Comparison of ENCODE assay signal across 1 fruit fly cellular context in genomic region chr3R:23723381-23724034, dm6.
TF ChIP-seq lines count a peak whose summit lies in the region.

No protein-coding gene starts in this region.

TF ChIP-seq in whole organism, embryonic, 481 proteins besides CTCF, POLR2A, EP300 and RAD21 (continued from another document and continues in another):
- TF ChIP-seq Atf-2 (GFP tag; optimal IDR thresholded peaks at IDR 0.05; lab: Kevin White, UChicago) (no peak), CG1529 (GFP tag; optimal IDR thresholded peaks at IDR 0.05; lab: Kevin White, UChicago) (peak; percentile 39), ERR (GFP tag; optimal IDR thresholded peaks at IDR 0.05; lab: Kevin White, UChicago) (no peak), CG17802 (tag; optimal IDR thresholded peaks at IDR 0.05; lab: Kevin White, UChicago) (no peak), CG14050 (GFP tag; IDR thresholded peaks at IDR 0.05; lab: Robert Waterston, UW) (peak; percentile 69; the same call in 2 of the 3 replicates), toy (GFP tag; IDR thresholded peaks at IDR 0.05; lab: Robert Waterston, UW) (no peak; the same call in 1 of the 2 replicates), CG10366 (GFP tag; IDR thresholded peaks at IDR 0.05; lab: Robert Waterston, UW) (no peak), Deaf1 (tag; optimal IDR thresholded peaks at IDR 0.05; lab: Kevin White, UChicago) (no peak), D19B (GFP tag; optimal IDR thresholded peaks at IDR 0.05; lab: Kevin White, UChicago) (no peak), nom (GFP tag; optimal IDR thresholded peaks at IDR 0.05; lab: Kevin White, UChicago) (peak; percentile 54), Stat92E (GFP tag; optimal IDR thresholded peaks at IDR 0.05; lab: Kevin White, UChicago) (peak in 1 of 3 experiments; percentile 47), CG13287 (GFP tag; IDR thresholded peaks at IDR 0.05; lab: Robert Waterston, UW; ENCODE audit: partially characterized antibody) (no peak), maf-S (GFP tag; optimal IDR thresholded peaks at IDR 0.05; lab: Kevin White, UChicago) (no peak), scrt (GFP tag; optimal IDR thresholded peaks at IDR 0.05; lab: Kevin White, UChicago) (no peak), pb (GFP tag; optimal IDR thresholded peaks at IDR 0.05; lab: Kevin White, UChicago) (peak; percentile 73), eyg (GFP tag; optimal IDR thresholded peaks at IDR 0.05; lab: Kevin White, UChicago) (peak; percentile 75), CG2712 (tag; optimal IDR thresholded peaks at IDR 0.05; lab: Kevin White, UChicago) (peak; percentile 48), seq (GFP tag; IDR thresholded peaks at IDR 0.05; lab: Robert Waterston, UW) (peak; percentile 38; the same call in 1 of the 2 replicates), CG17568 (GFP tag; optimal IDR thresholded peaks at IDR 0.05; lab: Kevin White, UChicago) (peak; percentile 48), CG17912 (GFP tag; optimal IDR thresholded peaks at IDR 0.05; lab: Kevin White, UChicago) (peak; percentile 32), CG4282 (GFP tag; optimal IDR thresholded peaks at IDR 0.05; lab: Kevin White, UChicago) (no peak), tin (GFP tag; optimal IDR thresholded peaks at IDR 0.05; lab: Kevin White, UChicago) (no peak), CG6254 (GFP tag; optimal IDR thresholded peaks at IDR 0.05; lab: Kevin White, UChicago) (peak; percentile 71), Six4 (GFP tag; optimal IDR thresholded peaks at IDR 0.05; lab: Kevin White, UChicago) (no peak), grn (GFP tag; optimal IDR thresholded peaks at IDR 0.05; lab: Kevin White, UChicago) (peak; percentile 71), Oaz (GFP tag; IDR thresholded peaks at IDR 0.05; lab: Robert Waterston, UW) (no peak), sr (GFP tag; IDR thresholded peaks at IDR 0.05; lab: Robert Waterston, UW) (peak; percentile 83), gsb-n (tag; optimal IDR thresholded peaks at IDR 0.05; lab: Kevin White, UChicago) (peak; percentile 54), al (GFP tag; IDR thresholded peaks at IDR 0.05; lab: Robert Waterston, UW) (no peak), peb (GFP tag; IDR thresholded peaks at IDR 0.05; lab: Robert Waterston, UW) (no peak), nerfin-1 (tag; optimal IDR thresholded peaks at IDR 0.05; lab: Kevin White, UChicago) (peak; percentile 54), Mes4 (GFP tag; optimal IDR thresholded peaks at IDR 0.05; lab: Kevin White, UChicago) (peak; percentile 47), CG6683 (GFP tag; optimal IDR thresholded peaks at IDR 0.05; lab: Kevin White, UChicago) (peak; percentile 78), Ssrp (tag; optimal IDR thresholded peaks at IDR 0.05; lab: Kevin White, UChicago) (no peak), Poxn (GFP tag; IDR thresholded peaks at IDR 0.05; lab: Robert Waterston, UW) (no peak), jumu (GFP tag; optimal IDR thresholded peaks at IDR 0.05; lab: Kevin White, UChicago) (peak; percentile 7), pnt (GFP tag; optimal IDR thresholded peaks at IDR 0.05; lab: Kevin White, UChicago) (peak; percentile 60), jigr1 (GFP tag; IDR thresholded peaks at IDR 0.05; lab: Robert Waterston, UW) (0 out of 3 replicates have a peak, but pooled peaks have one; percentile 12), tll (GFP tag; optimal IDR thresholded peaks at IDR 0.05; lab: Kevin White, UChicago) (no peak), CG15601 (tag; optimal IDR thresholded peaks at IDR 0.05; lab: Kevin White, UChicago) (peak; percentile 60), CG5180 (GFP tag; optimal IDR thresholded peaks at IDR 0.05; lab: Kevin White, UChicago) (peak; percentile 78), D19A (tag; optimal IDR thresholded peaks at IDR 0.05; lab: Kevin White, UChicago) (no peak), ara (GFP tag; IDR thresholded peaks at IDR 0.05; lab: Robert Waterston, UW) (peak; percentile 77), CG11398 (GFP tag; optimal IDR thresholded peaks at IDR 0.05; lab: Kevin White, UChicago) (peak; percentile 54), Asciz (GFP tag; optimal IDR thresholded peaks at IDR 0.05; lab: Kevin White, UChicago) (peak; percentile 96), CG15011 (GFP tag; optimal IDR thresholded peaks at IDR 0.05; lab: Kevin White, UChicago) (no peak), Adf1 (GFP tag; IDR thresholded peaks at IDR 0.05; lab: Robert Waterston, UW) (no peak), sim (GFP tag; IDR thresholded peaks at IDR 0.05; lab: Robert Waterston, UW) (peak; percentile 72), fd64A (GFP tag; optimal IDR thresholded peaks at IDR 0.05; lab: Kevin White, UChicago) (peak; percentile 85), zf30C (GFP tag; optimal IDR thresholded peaks at IDR 0.05; lab: Kevin White, UChicago) (no peak), Xrp1 (GFP tag; IDR thresholded peaks at IDR 0.05; lab: Robert Waterston, UW) (peak; percentile 90), Sry-δ (GFP tag; optimal IDR thresholded peaks at IDR 0.05; lab: Kevin White, UChicago) (no peak), CG12744 (GFP tag; optimal IDR thresholded peaks at IDR 0.05; lab: Kevin White, UChicago) (no peak), Hey (tag; optimal IDR thresholded peaks at IDR 0.05; lab: Kevin White, UChicago) (peak; percentile 47), Hr51 (GFP tag; optimal IDR thresholded peaks at IDR 0.05; lab: Kevin White, UChicago) (no peak), CG9727 (GFP tag; optimal IDR thresholded peaks at IDR 0.05; lab: Kevin White, UChicago) (peak; percentile 43), pfk (GFP tag; optimal IDR thresholded peaks at IDR 0.05; lab: Kevin White, UChicago) (peak; percentile 43), zen (tag; optimal IDR thresholded peaks at IDR 0.05; lab: Kevin White, UChicago) (no peak), CG16813 (GFP tag; IDR thresholded peaks at IDR 0.05; lab: Robert Waterston, UW; ENCODE audit: partially characterized antibody) (no peak), Ravus (GFP tag; IDR thresholded peaks at IDR 0.05; lab: Robert Waterston, UW) (no peak), CG17361 (GFP tag; IDR thresholded peaks at IDR 0.05; lab: Robert Waterston, UW) (no peak), Lpt (GFP tag; optimal IDR thresholded peaks at IDR 0.05; lab: Kevin White, UChicago) (no peak), odd (GFP tag; optimal IDR thresholded peaks at IDR 0.05; lab: Kevin White, UChicago) (peak; percentile 12), fd102C (GFP tag; optimal IDR thresholded peaks at IDR 0.05; lab: Kevin White, UChicago) (no peak), CG7745 (tag; optimal IDR thresholded peaks at IDR 0.05; lab: Kevin White, UChicago) (no peak), CG1233 (GFP tag; optimal IDR thresholded peaks at IDR 0.05; lab: Kevin White, UChicago) (peak; percentile 36), CG18619 (GFP tag; optimal IDR thresholded peaks at IDR 0.05; lab: Kevin White, UChicago) (no peak), ato (GFP tag; IDR thresholded peaks at IDR 0.05; lab: Robert Waterston, UW; ENCODE audit: partially characterized antibody) (no peak), NK7.1 (GFP tag; optimal IDR thresholded peaks at IDR 0.05; lab: Kevin White, UChicago) (no peak), fru (optimal IDR thresholded peaks at IDR 0.05; lab: Kevin White, UChicago) (no peak), CG43689 (GFP tag; IDR thresholded peaks at IDR 0.05; lab: Robert Waterston, UW) (no peak), CG8388 (GFP tag; optimal IDR thresholded peaks at IDR 0.05; lab: Kevin White, UChicago) (no peak), en (GFP tag; optimal IDR thresholded peaks at IDR 0.05; lab: Kevin White, UChicago) (no peak), CG9609 (GFP tag; optimal IDR thresholded peaks at IDR 0.05; lab: Kevin White, UChicago) (no peak), CG7963 (GFP tag; IDR thresholded peaks at IDR 0.05; lab: Robert Waterston, UW; ENCODE audit: partially characterized antibody) (no peak), CG4617 (GFP tag; optimal IDR thresholded peaks at IDR 0.05; lab: Kevin White, UChicago; ENCODE audit: borderline replicate concordance) (no peak), Ptx1 (GFP tag; IDR thresholded peaks at IDR 0.05; lab: Robert Waterston, UW) (peak; percentile 17; the same call in 1 of the 2 replicates), CG9876 (GFP tag; optimal IDR thresholded peaks at IDR 0.05; lab: Kevin White, UChicago) (peak; percentile 25), H2.0 (GFP tag; IDR thresholded peaks at IDR 0.05; lab: Robert Waterston, UW) (no peak), vnd (GFP tag; IDR thresholded peaks at IDR 0.05; lab: Robert Waterston, UW; ENCODE audit: partially characterized antibody) (no peak), hth (optimal IDR thresholded peaks at IDR 0.05; lab: Kevin White, UChicago) (no peak), luna (GFP tag; optimal IDR thresholded peaks at IDR 0.05; lab: Kevin White, UChicago) (no peak), YL-1 (GFP tag; optimal IDR thresholded peaks at IDR 0.05; lab: Kevin White, UChicago) (no peak), bcd (GFP tag; optimal IDR thresholded peaks at IDR 0.05; lab: Kevin White, UChicago) (peak; percentile 61), CG12769 (tag; optimal IDR thresholded peaks at IDR 0.05; lab: Kevin White, UChicago) (no peak), Dip3 (GFP tag; optimal IDR thresholded peaks at IDR 0.05; lab: Kevin White, UChicago) (no peak), Sry-β (GFP tag; optimal IDR thresholded peaks at IDR 0.05; lab: Kevin White, UChicago) (peak; percentile 62), crol (GFP tag; IDR thresholded peaks at IDR 0.05; lab: Robert Waterston, UW) (0 out of 2 replicates have a peak, but pooled peaks have one; percentile 3), CHES-1-like (GFP tag; optimal IDR thresholded peaks at IDR 0.05; lab: Kevin White, UChicago) (peak; percentile 6), Camta (GFP tag; optimal IDR thresholded peaks at IDR 0.05; lab: Kevin White, UChicago) (peak; percentile 49), Usf (GFP tag; optimal IDR thresholded peaks at IDR 0.05; lab: Kevin White, UChicago) (no peak), tio (GFP tag; optimal IDR thresholded peaks at IDR 0.05; lab: Kevin White, UChicago) (no peak), esg (GFP tag; conservative IDR thresholded peaks at IDR 0.05; lab: Robert Waterston, UW) (no peak), CG30020 (tag; optimal IDR thresholded peaks at IDR 0.05; lab: Kevin White, UChicago) (no peak), HLH3B (GFP tag; IDR thresholded peaks at IDR 0.05; lab: Robert Waterston, UW) (peak; percentile 82; the same call in 1 of the 2 replicates), CG10267 (tag; optimal IDR thresholded peaks at IDR 0.05; lab: Kevin White, UChicago) (peak; percentile 11), vvl (GFP tag; IDR thresholded peaks at IDR 0.05; lab: Robert Waterston, UW) (peak; percentile 78), insv (GFP tag; optimal IDR thresholded peaks at IDR 0.05; lab: Kevin White, UChicago) (peak in 1 of 2 experiments; percentile 32), unc-4 (GFP tag; IDR thresholded peaks at IDR 0.05; lab: Robert Waterston, UW; ENCODE audit: partially characterized antibody) (no peak), CG17385 (GFP tag; optimal IDR thresholded peaks at IDR 0.05; lab: Kevin White, UChicago) (peak; percentile 25), CG18764 (GFP tag; optimal IDR thresholded peaks at IDR 0.05; lab: Kevin White, UChicago) (no peak), CG6272 (GFP tag; IDR thresholded peaks at IDR 0.05; lab: Robert Waterston, UW) (no peak), sob (GFP tag; IDR thresholded peaks at IDR 0.05; lab: Robert Waterston, UW) (no peak), Gsc (GFP tag; IDR thresholded peaks at IDR 0.05; lab: Robert Waterston, UW) (no peak), usp (GFP tag; optimal IDR thresholded peaks at IDR 0.05; lab: Kevin White, UChicago) (no peak), tx (GFP tag; optimal IDR thresholded peaks at IDR 0.05; lab: Kevin White, UChicago) (no peak), CG10431 (GFP tag; optimal IDR thresholded peaks at IDR 0.05; lab: Kevin White, UChicago) (no peak), CG7987 (GFP tag; optimal IDR thresholded peaks at IDR 0.05; lab: Kevin White, UChicago) (peak; percentile 76), Nf-YB (GFP tag; optimal IDR thresholded peaks at IDR 0.05; lab: Kevin White, UChicago) (no peak), amos (GFP tag; IDR thresholded peaks at IDR 0.05; lab: Robert Waterston, UW; ENCODE audit: partially characterized antibody) (no peak; the same call in 1 of the 2 replicates), CG10462 (GFP tag; optimal IDR thresholded peaks at IDR 0.05; lab: Kevin White, UChicago) (peak; percentile 21), Bteb2 (GFP tag; optimal IDR thresholded peaks at IDR 0.05; lab: Kevin White, UChicago) (no peak), CG4854 (GFP tag; optimal IDR thresholded peaks at IDR 0.05; lab: Kevin White, UChicago) (peak; percentile 37), CG31441 (GFP tag; IDR thresholded peaks at IDR 0.05; lab: Robert Waterston, UW) (peak; percentile 34; the same call in 1 of the 2 replicates), NC2β (GFP tag; optimal IDR thresholded peaks at IDR 0.05; lab: Kevin White, UChicago) (no peak), Sox100B (GFP tag; optimal IDR thresholded peaks at IDR 0.05; lab: Kevin White, UChicago) (peak; percentile 64), Ets65A (GFP tag; lab: Kevin White, UChicago) (no peak), CG17186 (GFP tag; optimal IDR thresholded peaks at IDR 0.05; lab: Kevin White, UChicago) (no peak), CG12942 (GFP tag; optimal IDR thresholded peaks at IDR 0.05; lab: Kevin White, UChicago) (no peak), Scr (GFP tag; IDR thresholded peaks at IDR 0.05; lab: Robert Waterston, UW; ENCODE audit: partially characterized antibody) (no peak), Jarid2 (GFP tag; optimal IDR thresholded peaks at IDR 0.05; lab: Kevin White, UChicago) (peak; percentile 38), CG12299 (tag; optimal IDR thresholded peaks at IDR 0.05; lab: Kevin White, UChicago) (peak; percentile 51), Dek (tag; optimal IDR thresholded peaks at IDR 0.05; lab: Kevin White, UChicago) (no peak), da (GFP tag; optimal IDR thresholded peaks at IDR 0.05; lab: Kevin White, UChicago) (no peak), Dfd (GFP tag; optimal IDR thresholded peaks at IDR 0.05; lab: Kevin White, UChicago) (no peak), CG17328 (GFP tag; IDR thresholded peaks at IDR 0.05; lab: Robert Waterston, UW) (peak; percentile 38; the same call in 1 of the 2 replicates), Max (GFP tag; optimal IDR thresholded peaks at IDR 0.05; lab: Kevin White, UChicago) (peak; percentile 10), ind (GFP tag; optimal IDR thresholded peaks at IDR 0.05; lab: Kevin White, UChicago) (peak; percentile 18), lmd (GFP tag; IDR thresholded peaks at IDR 0.05; lab: Robert Waterston, UW) (peak; percentile 30; the same call in 1 of the 2 replicates), Oli (tag; optimal IDR thresholded peaks at IDR 0.05; lab: Kevin White, UChicago) (no peak), exex (tag; optimal IDR thresholded peaks at IDR 0.05; lab: Kevin White, UChicago) (peak; percentile 51), zfh1 (GFP tag; IDR thresholded peaks at IDR 0.05; lab: Robert Waterston, UW) (peak; percentile 77), Myb (GFP tag; optimal IDR thresholded peaks at IDR 0.05; lab: Kevin White, UChicago) (peak; percentile 22), Atf3 (GFP tag; optimal IDR thresholded peaks at IDR 0.05; lab: Kevin White, UChicago) (no peak)
